Worm (Caenorhabditis elegans): ENCODE results near the gene pitr-5.

The pitr-5 gene

ce11 chrV:7186599-7186998, 1.9 kb downstream of the pitr-5 start:
- TF ChIP-seq mdl-1 (tag; optimal IDR thresholded peaks at IDR 0.05) (no peak), nhr-25 (tag; optimal IDR thresholded peaks at IDR 0.05) (no peak), nhr-77 (tag; optimal IDR thresholded peaks at IDR 0.05) (no peak), elt-2 (tag; optimal IDR thresholded peaks at IDR 0.05) (peak; percentile 82), pqm-1 (tag; optimal IDR thresholded peaks at IDR 0.05) (peak; percentile 77), elt-3 (tag; optimal IDR thresholded peaks at IDR 0.05) (no peak), jun-1 (tag; optimal IDR thresholded peaks at IDR 0.05) (peak; percentile 73)

ce11 chrV:7187295-7187694, 2.6 kb downstream of the pitr-5 start:
- TF ChIP-seq ztf-4 (tag; optimal IDR thresholded peaks at IDR 0.05), result no peak
- TF ChIP-seq elt-2 (tag; optimal IDR thresholded peaks at IDR 0.05), result peak; percentile 29

- TF ChIP-seq eor-1 (tag; optimal IDR thresholded peaks at IDR 0.05) (no peak), elt-3 (tag; optimal IDR thresholded peaks at IDR 0.05) (no peak), aly-2 (tag; optimal IDR thresholded peaks at IDR 0.05) (no peak), jun-1 (tag; optimal IDR thresholded peaks at IDR 0.05) (no peak), pha-4 (tag; optimal IDR thresholded peaks at IDR 0.05) (no peak), nhr-28 (tag; optimal IDR thresholded peaks at IDR 0.05) (no peak), zag-1 (tag; optimal IDR thresholded peaks at IDR 0.05) (no peak), skn-1 (tag; optimal IDR thresholded peaks at IDR 0.05) (no peak)
Measured at ce11 chrV:7193562-7193961, 8.9 kb downstream of the pitr-5 start, which contains the start of gene F09G2.8. TSS of gene F09G2.8 (minus strand) at chrV:7193662.

ce11 chrV:7194818-7195217, 10.2 kb downstream of the pitr-5 start:
- no peak for TF ChIP-seq nhr-43 (tag; optimal IDR thresholded peaks at IDR 0.05; ENCODE audit: poor library complexity, severe bottlenecking)
- TF ChIP-seq nhr-76 (tag; optimal IDR thresholded peaks at IDR 0.05), result no peak
- TF ChIP-seq egl-5 (tag; optimal IDR thresholded peaks at IDR 0.05), result no peak
- no peak for TF ChIP-seq elt-1 (tag; optimal IDR thresholded peaks at IDR 0.05)
- no peak for TF ChIP-seq lsy-12 (tag; optimal IDR thresholded peaks at IDR 0.05)
- TF ChIP-seq jun-1 (tag; optimal IDR thresholded peaks at IDR 0.05), result no peak
- no peak for TF ChIP-seq lin-15B (tag; optimal IDR thresholded peaks at IDR 0.05)
- no peak for TF ChIP-seq hmg-11 (tag; optimal IDR thresholded peaks at IDR 0.05)
- TF ChIP-seq unc-39 (tag; optimal IDR thresholded peaks at IDR 0.05), result no peak
- no peak for TF ChIP-seq zag-1 (tag; optimal IDR thresholded peaks at IDR 0.05)
- no peak for TF ChIP-seq elt-2 (tag; optimal IDR thresholded peaks at IDR 0.05)
- no peak for TF ChIP-seq tbx-2 (tag; optimal IDR thresholded peaks at IDR 0.05)
- no peak for TF ChIP-seq unc-62 (GFP tag; optimal IDR thresholded peaks at IDR 0.05)
- no peak for TF ChIP-seq fkh-10 (GFP tag; optimal IDR thresholded peaks at IDR 0.05)

- TF ChIP-seq nhr-43 (tag; optimal IDR thresholded peaks at IDR 0.05; ENCODE audit: poor library complexity, severe bottlenecking) (no peak), ztf-11 (tag; optimal IDR thresholded peaks at IDR 0.05) (no peak), skn-1 (tag; optimal IDR thresholded peaks at IDR 0.05) (no peak), daf-12 (tag; optimal IDR thresholded peaks at IDR 0.05) (no peak), R02D3.7 (tag; optimal IDR thresholded peaks at IDR 0.05) (no peak), nhr-25 (tag; optimal IDR thresholded peaks at IDR 0.05) (no peak), nhr-23 (tag; optimal IDR thresholded peaks at IDR 0.05) (no peak), aly-2 (tag; optimal IDR thresholded peaks at IDR 0.05) (no peak), mdl-1 (tag; optimal IDR thresholded peaks at IDR 0.05) (no peak)
Measured at ce11 chrV:7196037-7196436, 11.4 kb downstream of the pitr-5 start, which contains the start of gene attf-2. TSS of gene attf-2 (minus strand) at chrV:7196137.

- TF ChIP-seq nhr-23 (tag; optimal IDR thresholded peaks at IDR 0.05) (peak; percentile 96), unc-39 (tag; optimal IDR thresholded peaks at IDR 0.05) (no peak), fos-1 (tag; optimal IDR thresholded peaks at IDR 0.05) (no peak), nhr-67 (tag; optimal IDR thresholded peaks at IDR 0.05) (no peak), nhr-77 (tag; optimal IDR thresholded peaks at IDR 0.05) (no peak), ceh-82 (tag; optimal IDR thresholded peaks at IDR 0.05) (peak; percentile 2), hmg-11 (tag; optimal IDR thresholded peaks at IDR 0.05) (peak; percentile 82), ceh-16 (tag; optimal IDR thresholded peaks at IDR 0.05) (no peak), egl-27 (tag; optimal IDR thresholded peaks at IDR 0.05) (peak; percentile 46), elt-3 (tag; optimal IDR thresholded peaks at IDR 0.05) (no peak), R02D3.7 (tag; optimal IDR thresholded peaks at IDR 0.05) (peak; percentile 71), fkh-10 (GFP tag; optimal IDR thresholded peaks at IDR 0.05) (peak; percentile 8), nhr-76 (tag; optimal IDR thresholded peaks at IDR 0.05) (no peak), snpc-4 (tag; optimal IDR thresholded peaks at IDR 0.05) (peak; percentile 82), elt-1 (tag; optimal IDR thresholded peaks at IDR 0.05) (peak; percentile 59), sea-2 (GFP tag; optimal IDR thresholded peaks at IDR 0.05) (no peak), nfya-1 (tag; optimal IDR thresholded peaks at IDR 0.05; ENCODE audit: insufficient read depth) (peak; percentile 95), nhr-43 (tag; optimal IDR thresholded peaks at IDR 0.05; ENCODE audit: poor library complexity, severe bottlenecking) (peak; percentile 86), ztf-11 (tag; optimal IDR thresholded peaks at IDR 0.05) (no peak), mdl-1 (tag; optimal IDR thresholded peaks at IDR 0.05) (no peak), unc-62 (GFP tag; optimal IDR thresholded peaks at IDR 0.05) (no peak), nhr-237 (tag; optimal IDR thresholded peaks at IDR 0.05) (no peak), egl-5 (tag; optimal IDR thresholded peaks at IDR 0.05) (peak; percentile 87), ztf-4 (tag; optimal IDR thresholded peaks at IDR 0.05) (peak; percentile 32), elt-2 (tag; optimal IDR thresholded peaks at IDR 0.05) (peak; percentile 89), nhr-12 (tag; optimal IDR thresholded peaks at IDR 0.05) (no peak), nhr-11 (tag; optimal IDR thresholded peaks at IDR 0.05) (no peak), zag-1 (tag; optimal IDR thresholded peaks at IDR 0.05) (no peak), tbx-2 (tag; optimal IDR thresholded peaks at IDR 0.05) (peak; percentile 45)
Measured at ce11 chrV:7196498-7196966, 11.9 kb downstream of the pitr-5 start, which contains the start of gene F09G2.2. TSS of gene F09G2.2 (plus strand) at chrV:7196916.
